Worm (Caenorhabditis elegans) whole organism, early embryonic: ENCODE results near the gene nhr-180.

Source experiments
- B0310.2 ChIP-seq: sonication (generic microtip); optimal IDR thresholded peaks from 2 replicates; lab custom pipeline; 2016; ENCODE audit warnings: mild to moderate bottlenecking, missing genetic modification characterization, missing compliant biosample characterization
- F13C5.2 ChIP-seq: sonication (generic microtip); optimal IDR thresholded peaks from 2 replicates; lab custom pipeline; 2017; ENCODE audit warnings: mild to moderate bottlenecking, missing genetic modification characterization, inconsistent platforms, missing compliant biosample characterization
- ama-1 ChIP-seq: fragments of 150-350 bp; optimal IDR thresholded peaks from 2 replicates; lab custom pipeline; 2014
- ceh-36 ChIP-seq: sonication (generic microtip); optimal IDR thresholded peaks from 2 replicates; lab custom pipeline; 2016; ENCODE audit warnings: missing genetic modification characterization, inconsistent platforms, missing compliant biosample characterization
- ets-7 ChIP-seq: sonication (generic microtip); optimal IDR thresholded peaks from 2 replicates; lab custom pipeline; 2016; ENCODE audit warnings: missing genotype, missing genetic modification characterization, missing compliant biosample characterization
- flt-1 ChIP-seq: fragments of 200-800 bp; sonication (Bioruptor generic); IDR thresholded peaks from 2 replicates; pipeline ENCODE4 v1.3.6; 2022; ENCODE audit warnings: missing genetic modification characterization, missing compliant biosample characterization
- hmbx-1 ChIP-seq: sonication (generic microtip); optimal IDR thresholded peaks from 2 replicates; lab custom pipeline; 2016; ENCODE audit warnings: mild to moderate bottlenecking, missing genetic modification characterization, missing compliant biosample characterization
- hmg-4 ChIP-seq: fragments of 200-800 bp; sonication (Bioruptor generic); optimal IDR thresholded peaks from 2 replicates; lab custom pipeline; 2018; ENCODE audit warnings: mild to moderate bottlenecking, missing genetic modification characterization, missing compliant biosample characterization
- hnd-1 ChIP-seq: sonication (generic microtip); optimal IDR thresholded peaks from 2 replicates; lab custom pipeline; 2016; ENCODE audit warnings: missing genetic modification characterization, missing compliant biosample characterization
- pes-1 ChIP-seq: fragments of 200-800 bp; sonication (Bioruptor generic); IDR thresholded peaks from 2 replicates; pipeline ENCODE4 v1.3.6; 2022; ENCODE audit warnings: missing genetic modification reagents, missing genetic modification characterization, missing compliant biosample characterization
- sea-1 ChIP-seq: fragments of 200-800 bp; sonication (Bioruptor generic); conservative IDR thresholded peaks from 2 replicates; pipeline ENCODE4 v1.3.6; 2022; ENCODE audit warnings: missing genetic modification characterization, missing compliant biosample characterization
- tra-4 ChIP-seq: sonication (generic microtip); optimal IDR thresholded peaks from 2 replicates; lab custom pipeline; 2017; ENCODE audit warnings: missing genetic modification characterization, missing compliant biosample characterization

- TF ChIP-seq ama-1 (lab: Kevin White, UChicago) = no peak
- no peak for TF ChIP-seq ceh-36 (tag; lab: Kevin White, UChicago)
- no peak for TF ChIP-seq flt-1 (GFP tag; lab: Robert Waterston, UW)
- no peak for TF ChIP-seq ets-7 (tag; lab: Kevin White, UChicago)
- no peak for TF ChIP-seq F13C5.2 (tag; lab: Kevin White, UChicago)
- TF ChIP-seq hmg-4 (GFP tag; lab: Kevin White, UChicago) = no peak
- TF ChIP-seq pes-1 (GFP tag; lab: Robert Waterston, UW) = no peak
- no peak for TF ChIP-seq tra-4 (tag; lab: Kevin White, UChicago)
- no peak for TF ChIP-seq hnd-1
- TF ChIP-seq sea-1 = no peak
- no peak for TF ChIP-seq hmbx-1 (tag; lab: Kevin White, UChicago)
- no peak for TF ChIP-seq B0310.2 (tag; lab: Kevin White, UChicago)
Observed at ce11 chrV:631832-632231, 35.5 kb downstream of the nhr-180 start.
